Fruit fly (Drosophila melanogaster) whole organism, prepupa: Measurements from ENCODE around the gene RhoGDI.

ENCODE experiments used
- Blimp-1 ChIP-seq: fragments of 200-800 bp; sonication (Bioruptor generic); optimal IDR thresholded peaks from 3 replicates; lab custom pipeline; 2017; ENCODE audit warnings: missing biosample characterization, missing genetic modification characterization, mild to moderate bottlenecking, moderate library complexity, missing genetic modification reagents
- CG10669 ChIP-seq: fragments of 200-800 bp; sonication (Bioruptor generic); optimal IDR thresholded peaks from 3 replicates; lab custom pipeline; 2018; ENCODE audit warnings: missing biosample characterization, mild to moderate bottlenecking, missing genetic modification characterization, moderate library complexity
- CG11294 ChIP-seq: fragments of 200-800 bp; sonication (Bioruptor generic); IDR thresholded peaks from 2 replicates; pipeline ENCODE4 v1.3.6; 2022; ENCODE audit warnings: missing biosample characterization, missing genetic modification characterization
- CG11902 ChIP-seq: fragments of 200-800 bp; sonication (Bioruptor generic); optimal IDR thresholded peaks from 3 replicates; lab custom pipeline; 2016; ENCODE audit warnings: missing biosample characterization, missing genetic modification characterization
- CG15336 ChIP-seq: fragments of 200-800 bp; sonication (Bioruptor generic); IDR thresholded peaks from 2 replicates; pipeline ENCODE4 v1.3.6; 2022; ENCODE audit warnings: missing biosample characterization, missing genetic modification characterization
- CG1621 ChIP-seq: fragments of 200-800 bp; sonication (Bioruptor generic); optimal IDR thresholded peaks from 3 replicates; lab custom pipeline; 2018; ENCODE audit warnings: missing biosample characterization, mild to moderate bottlenecking, missing genetic modification characterization
- CG3032 ChIP-seq: fragments of 200-800 bp; optimal IDR thresholded peaks from 2 replicates; lab custom pipeline; 2019; ENCODE audit warnings: missing biosample characterization, mild to moderate bottlenecking, missing genetic modification characterization, moderate library complexity
- CG31627 ChIP-seq: fragments of 200-800 bp; sonication (Bioruptor generic); optimal IDR thresholded peaks from 3 replicates; lab custom pipeline; 2016; ENCODE audit warnings: missing biosample characterization, missing genetic modification characterization
- CG32006 ChIP-seq: fragments of 200-800 bp; sonication (Bioruptor generic); optimal IDR thresholded peaks from 3 replicates; lab custom pipeline; 2017; ENCODE audit warnings: missing biosample characterization, mild to moderate bottlenecking, missing genetic modification characterization
- CG34406 ChIP-seq: fragments of 200-800 bp; sonication (Bioruptor generic); optimal IDR thresholded peaks from 3 replicates; lab custom pipeline; 2016; ENCODE audit warnings: missing biosample characterization, missing genetic modification characterization
- CG3919 ChIP-seq: fragments of 200-800 bp; sonication (Bioruptor generic); optimal IDR thresholded peaks from 3 replicates; lab custom pipeline; 2016; ENCODE audit warnings: missing biosample characterization, missing genetic modification characterization
- CG4318 ChIP-seq: fragments of 200-800 bp; sonication (Bioruptor generic); optimal IDR thresholded peaks from 3 replicates; lab custom pipeline; 2017; ENCODE audit warnings: missing biosample characterization, mild to moderate bottlenecking, missing genetic modification characterization
- CG6163 ChIP-seq: fragments of 200-800 bp; sonication (Bioruptor generic); IDR thresholded peaks from 3 replicates; pipeline ENCODE4 v1.3.6; 2022; ENCODE audit warnings: missing biosample characterization, missing genetic modification characterization
- CG6792 ChIP-seq: fragments of 200-800 bp; sonication (Bioruptor generic); optimal IDR thresholded peaks from 3 replicates; lab custom pipeline; 2016; ENCODE audit warnings: missing biosample characterization, missing genetic modification characterization
- CG7368 ChIP-seq: fragments of 200-800 bp; sonication (Bioruptor generic); optimal IDR thresholded peaks from 3 replicates; lab custom pipeline; 2016; ENCODE audit warnings: missing biosample characterization, missing genetic modification characterization
- CG8119 ChIP-seq: fragments of 200-800 bp; sonication (Bioruptor generic); IDR thresholded peaks from 3 replicates; pipeline ENCODE4 v1.3.6; 2022; ENCODE audit warnings: missing biosample characterization, missing genetic modification characterization
- CG8319 ChIP-seq: fragments of 200-800 bp; sonication (Bioruptor generic); optimal IDR thresholded peaks from 3 replicates; lab custom pipeline; 2016; ENCODE audit warnings: missing biosample characterization, missing genetic modification characterization
- CG8632 ChIP-seq: fragments of 200-800 bp; sonication (Bioruptor generic); optimal IDR thresholded peaks from 3 replicates; lab custom pipeline; 2016; ENCODE audit warnings: missing biosample characterization, missing genetic modification characterization
- CG9139 ChIP-seq: fragments of 200-800 bp; sonication (Bioruptor generic); optimal IDR thresholded peaks from 3 replicates; lab custom pipeline; 2017; ENCODE audit warnings: missing biosample characterization, mild to moderate bottlenecking, missing genetic modification characterization
- Eip75B ChIP-seq: fragments of 200-800 bp; sonication (Bioruptor generic); optimal IDR thresholded peaks from 3 replicates; lab custom pipeline; 2016; ENCODE audit warnings: missing biosample characterization, missing genetic modification characterization
- Eip78C ChIP-seq: fragments of 200-800 bp; sonication (Bioruptor generic); peaks from one replicate; lab custom pipeline; 2016; ENCODE audit warnings: missing biosample characterization, missing genetic modification characterization
- Eip93F ChIP-seq: fragments of 200-800 bp; sonication (Bioruptor generic); optimal IDR thresholded peaks from 2 replicates; lab custom pipeline; 2016; ENCODE audit warnings: missing biosample characterization, mild to moderate bottlenecking, missing genetic modification characterization
- Ets21C ChIP-seq: fragments of 200-800 bp; sonication (Bioruptor generic); optimal IDR thresholded peaks from 3 replicates; lab custom pipeline; 2016; ENCODE audit warnings: missing biosample characterization, missing genetic modification characterization
- Ets96B ChIP-seq: fragments of 200-800 bp; optimal IDR thresholded peaks from 2 replicates; lab custom pipeline; 2019; ENCODE audit warnings: missing biosample characterization, mild to moderate bottlenecking, missing genetic modification characterization, moderate library complexity
- Gug ChIP-seq: fragments of 200-800 bp; sonication (Bioruptor generic); IDR thresholded peaks from 2 replicates; pipeline ENCODE4 v1.3.6; 2022; ENCODE audit warnings: missing biosample characterization, missing genetic modification characterization
- Hr39 ChIP-seq: fragments of 200-800 bp; sonication (Bioruptor generic); optimal IDR thresholded peaks from 2 replicates; lab custom pipeline; 2016; ENCODE audit warnings: missing biosample characterization, missing genetic modification characterization
- Hr4 ChIP-seq: fragments of 200-800 bp; sonication (Bioruptor generic); optimal IDR thresholded peaks from 3 replicates; lab custom pipeline; 2016; ENCODE audit warnings: missing biosample characterization, missing genetic modification characterization
- Lpt ChIP-seq: fragments of 200-800 bp; sonication (Bioruptor generic); optimal IDR thresholded peaks from 3 replicates; lab custom pipeline; 2016; ENCODE audit warnings: missing biosample characterization, missing genetic modification characterization
- Met ChIP-seq: fragments of 200-800 bp; sonication (Bioruptor generic); optimal IDR thresholded peaks from 3 replicates; lab custom pipeline; 2016; ENCODE audit warnings: missing biosample characterization, missing genetic modification characterization
- OdsH ChIP-seq: fragments of 200-800 bp; sonication (Bioruptor generic); optimal IDR thresholded peaks from 3 replicates; lab custom pipeline; 2016; ENCODE audit warnings: missing biosample characterization, missing genetic modification characterization
- Sox102F ChIP-seq: fragments of 200-800 bp; sonication (Bioruptor generic); optimal IDR thresholded peaks from 2 replicates; lab custom pipeline; 2016; ENCODE audit warnings: missing biosample characterization, mild to moderate bottlenecking, missing genetic modification characterization
- Sox14 ChIP-seq: fragments of 200-800 bp; sonication (Bioruptor generic); optimal IDR thresholded peaks from 3 replicates; lab custom pipeline; 2016; ENCODE audit warnings: missing biosample characterization, missing genetic modification characterization
- Sox15 ChIP-seq: fragments of 200-800 bp; sonication (Bioruptor generic); optimal IDR thresholded peaks from 3 replicates; lab custom pipeline; 2016; ENCODE audit warnings: missing biosample characterization, missing genetic modification characterization
- cyc ChIP-seq: fragments of 200-800 bp; sonication (Bioruptor generic); optimal IDR thresholded peaks from 3 replicates; lab custom pipeline; 2016; ENCODE audit warnings: missing biosample characterization, missing genetic modification characterization
- dac ChIP-seq: fragments of 200-800 bp; sonication (Bioruptor generic); optimal IDR thresholded peaks from 2 replicates; lab custom pipeline; 2017; ENCODE audit warnings: missing biosample characterization, mild to moderate bottlenecking, missing genetic modification characterization
- eg ChIP-seq: fragments of 200-800 bp; sonication (Bioruptor generic); IDR thresholded peaks from 3 replicates; pipeline ENCODE4 v1.3.6; 2022; ENCODE audit warnings: missing biosample characterization, missing genetic modification characterization
- esn ChIP-seq: fragments of 200-800 bp; sonication (Bioruptor generic); optimal IDR thresholded peaks from 2 replicates; lab custom pipeline; 2016; ENCODE audit warnings: missing biosample characterization, mild to moderate bottlenecking, missing genetic modification characterization, moderate library complexity
- lz ChIP-seq: fragments of 200-800 bp; sonication (Bioruptor generic); optimal IDR thresholded peaks from 3 replicates; lab custom pipeline; 2016; ENCODE audit warnings: missing biosample characterization, missing genetic modification characterization
- salr ChIP-seq, 2 experiments: fragments of 200-800 bp; sonication (Bioruptor generic); optimal IDR thresholded peaks; 3 replicates each; lab custom pipeline; 2016 to 2018; ENCODE audit warnings: missing biosample characterization in 2 of 2, missing genetic modification characterization in 2 of 2, mild to moderate bottlenecking in 1 of 2
- spab ChIP-seq: fragments of 200-800 bp; sonication (Bioruptor generic); optimal IDR thresholded peaks from 2 replicates; lab custom pipeline; 2017; ENCODE audit warnings: missing biosample characterization, mild to moderate bottlenecking, missing genetic modification characterization, missing genetic modification reagents
- topi ChIP-seq: fragments of 200-800 bp; sonication (Bioruptor generic); optimal IDR thresholded peaks from 3 replicates; lab custom pipeline; 2016; ENCODE audit warnings: missing biosample characterization, missing genetic modification characterization
- vri ChIP-seq: fragments of 200-800 bp; sonication (Bioruptor generic); optimal IDR thresholded peaks from 3 replicates; lab custom pipeline; 2016; ENCODE audit warnings: missing biosample characterization, mild to moderate bottlenecking, missing genetic modification characterization

RhoGDI gene

DNA sequence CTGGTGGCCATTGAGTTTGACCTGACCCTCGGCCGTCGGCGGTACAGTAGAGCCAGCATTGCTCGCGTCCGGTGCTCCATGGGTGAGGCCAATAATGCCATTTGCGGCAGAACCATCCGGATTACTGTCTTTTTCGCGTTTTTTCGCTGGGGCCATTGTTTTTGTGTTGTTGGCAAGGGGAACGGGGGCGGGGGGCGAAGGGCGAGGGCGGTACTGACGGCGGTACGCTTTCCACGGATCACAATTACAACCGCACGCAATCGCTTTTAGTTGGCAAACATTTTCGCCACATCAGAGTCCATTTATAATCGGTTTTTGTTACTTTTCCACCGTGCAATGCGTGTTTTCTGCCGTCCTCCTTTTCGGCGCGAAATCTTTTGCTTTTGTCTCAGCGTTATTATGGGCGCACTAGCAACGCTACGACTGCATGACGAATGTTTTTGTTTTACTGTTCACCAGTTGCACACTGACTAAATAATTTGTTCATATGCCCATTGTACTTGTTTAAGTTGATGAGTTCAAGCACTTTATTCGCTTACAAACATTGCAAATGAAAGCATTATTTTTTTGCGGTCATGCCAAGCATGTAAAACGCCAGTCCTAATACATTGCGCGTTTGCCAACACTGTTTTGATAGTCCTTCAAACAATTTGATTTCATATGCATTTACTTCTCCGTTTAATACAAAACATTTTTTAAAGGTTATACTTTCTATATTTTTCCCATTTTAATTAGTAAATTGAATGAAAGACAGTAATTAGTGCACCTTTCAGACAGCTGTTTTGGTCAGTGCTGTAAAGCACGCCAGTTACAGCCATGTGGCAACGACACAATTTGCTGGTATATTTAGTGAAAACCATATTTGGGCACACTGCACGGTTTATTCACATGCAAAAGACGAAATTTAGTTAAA, 5.5 kb upstream of the RhoGDI start, which contains the start of gene Pfdn6:
Pfdn6 (plus strand) TSS at position 839 of the 913 bp plus-strand sequence.
- TF ChIP-seq Met (GFP tag; lab: Kevin White, UChicago) (no peak), CG6792 (GFP tag; lab: Kevin White, UChicago) (peak; percentile 36), topi (GFP tag; lab: Kevin White, UChicago) (peak; percentile 71), CG6163 (peak; percentile 69; the same call in 2 of the 3 replicates), Eip93F (no peak), Gug (GFP tag; lab: Robert Waterston, UW) (no peak), salr (GFP tag; optimal IDR thresholded peaks at IDR 0.05; lab: Kevin White, UChicago) (peak in 1 of 2 experiments; percentile 30), Sox15 (peak; percentile 70), esn (GFP tag; lab: Kevin White, UChicago) (peak; percentile 86), CG1621 (tag; lab: Kevin White, UChicago) (no peak), CG10669 (GFP tag; lab: Kevin White, UChicago) (no peak), spab (no peak), CG34406 (GFP tag; lab: Kevin White, UChicago) (peak; percentile 16), CG11294 (GFP tag; lab: Robert Waterston, UW) (peak; percentile 55; the same call in 1 of the 2 replicates), lz (GFP tag; lab: Kevin White, UChicago) (peak; percentile 73), Sox14 (GFP tag; lab: Kevin White, UChicago) (peak; percentile 80), CG11902 (GFP tag; lab: Kevin White, UChicago) (peak; percentile 68), vri (GFP tag; lab: Kevin White, UChicago) (no peak), CG8319 (no peak), cyc (GFP tag; lab: Kevin White, UChicago) (peak; percentile 78), Blimp-1 (GFP tag; lab: Kevin White, UChicago) (no peak), CG15336 (GFP tag; lab: Robert Waterston, UW) (peak; percentile 51), Eip75B (no peak), Lpt (GFP tag; lab: Kevin White, UChicago) (no peak), CG3919 (no peak), Sox102F (GFP tag; lab: Kevin White, UChicago) (no peak), CG9139 (GFP tag; lab: Kevin White, UChicago) (no peak), CG31627 (GFP tag; lab: Kevin White, UChicago) (peak; percentile 78), CG32006 (GFP tag; lab: Kevin White, UChicago) (peak; percentile 11), Ets21C (GFP tag; lab: Kevin White, UChicago) (peak; percentile 74), CG8119 (GFP tag; lab: Robert Waterston, UW) (0 out of 3 replicates have a peak, but pooled peaks have one; percentile 17), CG8632 (GFP tag; lab: Kevin White, UChicago) (no peak), Hr4 (GFP tag; lab: Kevin White, UChicago) (no peak), CG4318 (GFP tag; lab: Kevin White, UChicago) (no peak), Ets96B (tag; lab: Kevin White, UChicago) (peak; percentile 27), OdsH (GFP tag; lab: Kevin White, UChicago) (no peak), Hr39 (GFP tag; lab: Kevin White, UChicago) (peak; percentile 83), eg (peak; percentile 74), dac (no peak), Eip78C (GFP tag; lab: Kevin White, UChicago) (peak; percentile 86), CG3032 (tag; lab: Kevin White, UChicago) (peak; percentile 62), CG7368 (no peak)
